Fruit fly (Drosophila melanogaster): ENCODE results near the gene CG13877.
A peak's percentile ranks its signal among the peaks of the same experiment; 100 is the strongest.

CG13877 gene

DNA sequence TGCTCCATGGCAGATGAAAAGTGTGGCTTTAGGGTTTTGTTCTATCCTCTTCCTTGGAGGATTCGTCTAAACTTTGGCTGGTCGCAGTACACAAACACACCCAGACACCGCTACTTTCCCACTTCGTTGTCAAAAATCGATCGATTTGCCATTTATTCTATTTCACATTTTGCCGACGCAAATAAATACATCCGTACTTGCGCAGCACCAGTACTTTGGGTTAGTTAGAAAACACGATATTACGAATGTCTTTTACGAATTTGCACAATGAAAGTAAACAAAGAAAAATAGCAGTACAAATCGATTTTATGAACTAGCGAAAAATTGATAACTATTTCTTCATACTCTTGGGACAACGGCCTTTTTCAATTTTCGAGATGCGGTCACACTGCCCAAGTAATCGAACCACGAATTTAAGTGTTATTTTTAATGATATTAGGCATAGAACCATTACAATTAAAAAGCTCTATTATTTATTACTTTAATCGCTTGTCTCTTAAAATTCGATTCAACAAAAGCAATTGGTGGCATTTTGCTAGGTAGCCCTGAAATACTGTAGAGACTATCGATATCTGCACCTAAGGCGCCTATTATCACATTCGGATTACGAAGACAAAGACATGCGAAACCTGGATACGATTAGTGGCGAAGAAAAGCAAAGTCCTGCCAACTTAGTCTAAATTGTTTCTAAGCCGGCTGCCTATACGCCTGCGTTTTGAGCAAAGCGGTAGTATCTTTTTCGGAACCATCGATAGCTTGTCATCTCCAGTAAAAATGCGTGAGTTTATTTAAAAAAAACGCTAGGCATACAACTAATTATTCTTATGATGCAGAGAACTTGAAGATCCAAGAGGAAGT, 40.0 kb downstream of the CG13877 start, which contains the start of the genes DIP2 and wac (continued):
- TF ChIP-seq C15 (GFP tag; IDR thresholded peaks at IDR 0.05) (no peak), hth (optimal IDR thresholded peaks at IDR 0.05) (no peak), CG12299 (tag; optimal IDR thresholded peaks at IDR 0.05) (peak; percentile 3), CG10209 (GFP tag; optimal IDR thresholded peaks at IDR 0.05) (peak; percentile 53), CG3281 (GFP tag; optimal IDR thresholded peaks at IDR 0.05) (peak; percentile 57), CG9727 (GFP tag; optimal IDR thresholded peaks at IDR 0.05) (peak; percentile 56), CG4282 (GFP tag; optimal IDR thresholded peaks at IDR 0.05) (peak; percentile 86), Hsf (GFP tag; optimal IDR thresholded peaks at IDR 0.05) (peak; percentile 88), croc (GFP tag; conservative IDR thresholded peaks at IDR 0.05) (no peak), Gsc (GFP tag; IDR thresholded peaks at IDR 0.05) (no peak), emc (GFP tag; optimal IDR thresholded peaks at IDR 0.05) (peak; percentile 25), row (GFP tag; IDR thresholded peaks at IDR 0.05) (peak; percentile 68), CG8944 (GFP tag; optimal IDR thresholded peaks at IDR 0.05) (peak; percentile 84), sima (GFP tag; optimal IDR thresholded peaks at IDR 0.05) (no peak), Trl (optimal IDR thresholded peaks at IDR 0.05) (no peak), Trl (GFP tag; optimal IDR thresholded peaks at IDR 0.05) (peak; percentile 92), gsb-n (tag; optimal IDR thresholded peaks at IDR 0.05) (no peak), sqz (GFP tag; optimal IDR thresholded peaks at IDR 0.05) (no peak), CG2202 (tag; optimal IDR thresholded peaks at IDR 0.05) (no peak), E2f1 (GFP tag; IDR thresholded peaks at IDR 0.05) (no peak; the same call in none of the 2 replicates), CG15696 (tag; optimal IDR thresholded peaks at IDR 0.05) (peak; percentile 55), CG4707 (GFP tag; optimal IDR thresholded peaks at IDR 0.05) (peak; percentile 8), ken (GFP tag; IDR thresholded peaks at IDR 0.05) (peak; percentile 81), cato (GFP tag; optimal IDR thresholded peaks at IDR 0.05; ENCODE audit: borderline replicate concordance) (peak; percentile 49), Poxn (GFP tag; IDR thresholded peaks at IDR 0.05) (no peak), nau (GFP tag; optimal IDR thresholded peaks at IDR 0.05) (no peak), CG11696 (GFP tag; IDR thresholded peaks at IDR 0.05) (0 out of 2 replicates have a peak, but pooled peaks have one; percentile 42), Lim3 (GFP tag; IDR thresholded peaks at IDR 0.05) (no peak), H15 (GFP tag; IDR thresholded peaks at IDR 0.05) (peak; percentile 62; the same call in 1 of the 3 replicates), kay (GFP tag; optimal IDR thresholded peaks at IDR 0.05) (peak; percentile 49), wdn (GFP tag; IDR thresholded peaks at IDR 0.05) (peak; percentile 61), CG8765 (GFP tag; IDR thresholded peaks at IDR 0.05) (0 out of 2 replicates have a peak, but pooled peaks have one; percentile 12), MTF-1 (GFP tag; optimal IDR thresholded peaks at IDR 0.05; ENCODE audit: borderline replicate concordance) (peak; percentile 39), Stat92E (GFP tag; optimal IDR thresholded peaks at IDR 0.05) (no peak), Doc2 (GFP tag; IDR thresholded peaks at IDR 0.05) (no peak), pros (GFP tag; optimal IDR thresholded peaks at IDR 0.05) (peak; percentile 97), D19B (GFP tag; optimal IDR thresholded peaks at IDR 0.05) (no peak), CG3065 (GFP tag; optimal IDR thresholded peaks at IDR 0.05) (peak; percentile 64), ci (GFP tag; IDR thresholded peaks at IDR 0.05) (peak; percentile 87), shn (GFP tag; optimal IDR thresholded peaks at IDR 0.05) (peak; percentile 90), CG34376 (GFP tag; optimal IDR thresholded peaks at IDR 0.05) (peak; percentile 84), CG10267 (tag; optimal IDR thresholded peaks at IDR 0.05) (peak; percentile 79), dmrt99B (tag; optimal IDR thresholded peaks at IDR 0.05) (no peak), CG32772 (GFP tag; IDR thresholded peaks at IDR 0.05) (peak; percentile 71), scrt (GFP tag; optimal IDR thresholded peaks at IDR 0.05) (no peak), NC2β (GFP tag; optimal IDR thresholded peaks at IDR 0.05) (peak; percentile 77), Mrtf (GFP tag; IDR thresholded peaks at IDR 0.05) (peak; percentile 42; the same call in 1 of the 3 replicates), Ptx1 (GFP tag; IDR thresholded peaks at IDR 0.05) (peak; percentile 81), Atf-2 (GFP tag; optimal IDR thresholded peaks at IDR 0.05) (peak; percentile 41), CG7271 (tag; optimal IDR thresholded peaks at IDR 0.05) (no peak)
